Worm (Caenorhabditis elegans): ENCODE data around the gene rps-0.
A peak's percentile ranks its signal among the peaks of the same experiment; 100 is the strongest.

rps-0 gene

ce11 chrIII:4723922-4724321 is 29.9 kb downstream of the rps-0 start (continued):
- no peak for TF ChIP-seq Y116A8C.19 (tag; optimal IDR thresholded peaks at IDR 0.05; ENCODE audit: borderline replicate concordance)
- TF ChIP-seq pax-3 (tag; optimal IDR thresholded peaks at IDR 0.05) = no peak
- TF ChIP-seq ceh-90 (tag; optimal IDR thresholded peaks at IDR 0.05) = no peak
- no peak for TF ChIP-seq egl-13 (tag; optimal IDR thresholded peaks at IDR 0.05)
- peak; percentile 8 for TF ChIP-seq dsc-1 (tag; optimal IDR thresholded peaks at IDR 0.05)
- TF ChIP-seq sptf-1 (tag; optimal IDR thresholded peaks at IDR 0.05) = no peak
- TF ChIP-seq ceh-82 (tag; optimal IDR thresholded peaks at IDR 0.05) = no peak
- peak; percentile 26 for TF ChIP-seq mef-2 (tag; optimal IDR thresholded peaks at IDR 0.05)
- no peak for TF ChIP-seq unc-130 (tag; optimal IDR thresholded peaks at IDR 0.05)
- TF ChIP-seq nhr-47 (tag; optimal IDR thresholded peaks at IDR 0.05) = no peak
- TF ChIP-seq elt-3 (tag; optimal IDR thresholded peaks at IDR 0.05) = no peak
- TF ChIP-seq ceh-8 (GFP tag; optimal IDR thresholded peaks at IDR 0.05) = no peak
- TF ChIP-seq xbp-1 (tag; optimal IDR thresholded peaks at IDR 0.05) = no peak
- TF ChIP-seq nhr-84 (tag; optimal IDR thresholded peaks at IDR 0.05) = no peak
- TF ChIP-seq ama-1 (optimal IDR thresholded peaks at IDR 0.05) = no peak
- TF ChIP-seq tbx-2 (tag; optimal IDR thresholded peaks at IDR 0.05) = no peak
- no peak for TF ChIP-seq nhr-90 (tag; optimal IDR thresholded peaks at IDR 0.05; ENCODE audit: poor library complexity)
- TF ChIP-seq fos-1 (tag; optimal IDR thresholded peaks at IDR 0.05) = no peak
- no peak for TF ChIP-seq nhr-77 (tag; optimal IDR thresholded peaks at IDR 0.05)
- TF ChIP-seq unc-98 (GFP tag; IDR thresholded peaks at IDR 0.05) = no peak
- no peak for TF ChIP-seq pqm-1 (tag; optimal IDR thresholded peaks at IDR 0.05)
- TF ChIP-seq ztf-4 (tag; optimal IDR thresholded peaks at IDR 0.05) = no peak
- no peak for TF ChIP-seq zip-4 (GFP tag; optimal IDR thresholded peaks at IDR 0.05)
- no peak for TF ChIP-seq egl-27 (tag; optimal IDR thresholded peaks at IDR 0.05)

- TF ChIP-seq mdl-1 (tag; optimal IDR thresholded peaks at IDR 0.05) (peak in 1 of 2 experiments; percentile 2), snpc-4 (tag; optimal IDR thresholded peaks at IDR 0.05) (peak; percentile 43), hpl-2 (GFP tag; optimal IDR thresholded peaks at IDR 0.05) (no peak), dsc-1 (tag; optimal IDR thresholded peaks at IDR 0.05) (peak; percentile 71), pag-3 (tag; optimal IDR thresholded peaks at IDR 0.05; ENCODE audit: borderline replicate concordance, insufficient read depth) (no peak), pax-3 (tag; optimal IDR thresholded peaks at IDR 0.05) (peak; percentile 49), vab-15 (tag; optimal IDR thresholded peaks at IDR 0.05) (no peak), ceh-88 (GFP tag; IDR thresholded peaks at IDR 0.05) (no peak), fos-1 (tag; optimal IDR thresholded peaks at IDR 0.05) (peak; percentile 62), ces-1 (GFP tag; optimal IDR thresholded peaks at IDR 0.05) (no peak), nhr-237 (tag; optimal IDR thresholded peaks at IDR 0.05) (peak; percentile 46), zag-1 (tag; optimal IDR thresholded peaks at IDR 0.05) (peak; percentile 68), nhr-76 (tag; optimal IDR thresholded peaks at IDR 0.05) (no peak), nhr-19 (GFP tag; conservative IDR thresholded peaks at IDR 0.05) (peak; percentile 73), nhr-47 (tag; optimal IDR thresholded peaks at IDR 0.05) (peak; percentile 79), ceh-8 (GFP tag; optimal IDR thresholded peaks at IDR 0.05) (peak; percentile 62), lin-35 (GFP tag; optimal IDR thresholded peaks at IDR 0.05) (peak; percentile 50 to 76), unc-86 (tag; optimal IDR thresholded peaks at IDR 0.05) (peak; percentile 80), skn-1 (tag; optimal IDR thresholded peaks at IDR 0.05) (peak; percentile 75), swsn-7 (tag; optimal IDR thresholded peaks at IDR 0.05) (peak; percentile 84), egl-13 (tag; optimal IDR thresholded peaks at IDR 0.05) (peak; percentile 47), lin-13 (GFP tag; optimal IDR thresholded peaks at IDR 0.05) (peak; percentile 67), tbx-2 (tag; optimal IDR thresholded peaks at IDR 0.05) (peak; percentile 73), fkh-10 (GFP tag; optimal IDR thresholded peaks at IDR 0.05) (peak; percentile 81), efl-3 (GFP tag; optimal IDR thresholded peaks at IDR 0.05) (no peak), tlp-1 (tag; optimal IDR thresholded peaks at IDR 0.05) (no peak), aha-1 (tag; optimal IDR thresholded peaks at IDR 0.05) (no peak), nhr-12 (tag; optimal IDR thresholded peaks at IDR 0.05) (no peak), lin-14 (GFP tag; optimal IDR thresholded peaks at IDR 0.05) (peak; percentile 97), irx-1 (tag; optimal IDR thresholded peaks at IDR 0.05) (peak; percentile 26), lin-39 (tag; optimal IDR thresholded peaks at IDR 0.05) (peak; percentile 46), hlh-17 (GFP tag; optimal IDR thresholded peaks at IDR 0.05; ENCODE audit: borderline replicate concordance) (no peak), unc-130 (tag; optimal IDR thresholded peaks at IDR 0.05) (peak; percentile 34), ceh-90 (tag; optimal IDR thresholded peaks at IDR 0.05) (no peak), xbp-1 (tag; optimal IDR thresholded peaks at IDR 0.05) (peak; percentile 67), zip-4 (GFP tag; optimal IDR thresholded peaks at IDR 0.05) (no peak), pqm-1 (tag; optimal IDR thresholded peaks at IDR 0.05) (no peak), unc-62 (GFP tag; optimal IDR thresholded peaks at IDR 0.05) (no peak), aly-2 (tag; optimal IDR thresholded peaks at IDR 0.05) (no peak)
Measured at ce11 chrIII:4721750-4722149, 32.1 kb downstream of the rps-0 start, which contains the start of gene acy-1. acy-1 (plus strand) TSS chrIII:4722095.

Data from whole organism, L1 larva.